Worm (Caenorhabditis elegans) whole organism, L4 larva: ENCODE measurements around the gene T05A10.6.

ENCODE experiments used
- F37D6.2 ChIP-seq: sonication (generic microtip); optimal IDR thresholded peaks from 2 replicates; lab custom pipeline; 2016; ENCODE audit warnings: mild to moderate bottlenecking, missing genetic modification characterization, missing compliant biosample characterization
- F44E2.7 ChIP-seq: fragments of 200-800 bp; sonication (Bioruptor generic); IDR thresholded peaks from 2 replicates; pipeline ENCODE4 v2.1.2; 2022; ENCODE audit warnings: missing genetic modification characterization, missing compliant biosample characterization
- T20F7.1 ChIP-seq: fragments of 200-800 bp; sonication (Bioruptor generic); optimal IDR thresholded peaks from 2 replicates; lab custom pipeline; 2018; ENCODE audit warnings: mild to moderate bottlenecking, missing genetic modification characterization, missing compliant biosample characterization
- Y105C5A.15 ChIP-seq: fragments of 200-800 bp; sonication (Bioruptor generic); IDR thresholded peaks from 2 replicates; pipeline ENCODE4 v1.3.6; 2022; ENCODE audit warnings: missing genetic modification characterization, missing compliant biosample characterization
- Y5F2A.4 ChIP-seq: fragments of 200-800 bp; sonication (Bioruptor generic); optimal IDR thresholded peaks from 2 replicates; lab custom pipeline; 2018; ENCODE audit warnings: mild to moderate bottlenecking, missing genetic modification characterization, missing compliant biosample characterization
- ZK337.2 ChIP-seq: fragments of 200-800 bp; sonication (Bioruptor generic); IDR thresholded peaks from 2 replicates; pipeline ENCODE4 v1.3.6; 2022; ENCODE audit warnings: missing genetic modification reagents, missing genetic modification characterization, missing compliant biosample characterization
- ZK546.5 ChIP-seq, 2 experiments: sonication (generic microtip); optimal IDR thresholded peaks; 2 replicates each; lab custom pipeline; 2017; ENCODE audit warnings: missing biosample characterization in 2 of 2, missing genetic modification characterization in 2 of 2
- aly-2 ChIP-seq: sonication (generic microtip); optimal IDR thresholded peaks from 2 replicates; lab custom pipeline; 2018; ENCODE audit warnings: missing biosample characterization, missing genetic modification characterization
- ama-1 ChIP-seq: fragments of 150-350 bp; optimal IDR thresholded peaks from 2 replicates; lab custom pipeline; 2014; ENCODE audit warnings: inconsistent platforms, mixed read lengths
- arid-1 ChIP-seq: fragments of 200-800 bp; sonication (Bioruptor generic); conservative IDR thresholded peaks from 2 replicates; pipeline ENCODE4 v1.3.6; 2022; ENCODE audit warnings: missing genetic modification reagents, missing genetic modification characterization, missing compliant biosample characterization
- ceh-20 ChIP-seq: fragments of 200-800 bp; sonication (Bioruptor generic); IDR thresholded peaks from 2 replicates; pipeline ENCODE4 v1.3.6; 2022; ENCODE audit warnings: missing genetic modification reagents, missing genetic modification characterization, missing compliant biosample characterization
- ceh-28 ChIP-seq: fragments of 150-350 bp; optimal IDR thresholded peaks from 2 replicates; lab custom pipeline; 2014; ENCODE audit warnings: missing biosample characterization, missing genetic modification reagents, missing genetic modification characterization
- cey-2 ChIP-seq: sonication (generic microtip); optimal IDR thresholded peaks from 3 replicates; lab custom pipeline; 2017; ENCODE audit warnings: missing genetic modification characterization, mild to moderate bottlenecking, missing compliant biosample characterization, antibody characterized with exemption, borderline replicate concordance; ENCODE audit not compliant: insufficient read depth
- dmd-8 ChIP-seq: fragments of 200-800 bp; sonication (Bioruptor generic); IDR thresholded peaks from 2 replicates; pipeline ENCODE4 v1.3.6; 2022; ENCODE audit warnings: missing genetic modification characterization, missing compliant biosample characterization
- dpl-1 ChIP-seq: fragments of 150-350 bp; optimal IDR thresholded peaks from 2 replicates; lab custom pipeline; 2014; ENCODE audit warnings: missing biosample characterization, missing genetic modification reagents, missing genetic modification characterization
- dve-1 ChIP-seq: sonication (generic microtip); optimal IDR thresholded peaks from 2 replicates; lab custom pipeline; 2017; ENCODE audit warnings: antibody characterized with exemption, mild to moderate bottlenecking, missing genetic modification characterization, missing compliant biosample characterization; ENCODE audit not compliant: insufficient read depth
- fkh-10 ChIP-seq: fragments of 150-350 bp; optimal IDR thresholded peaks from 2 replicates; lab custom pipeline; 2014; ENCODE audit warnings: missing biosample characterization, missing genetic modification reagents, missing genetic modification characterization
- gei-8 ChIP-seq: fragments of 200-800 bp; sonication (Bioruptor generic); optimal IDR thresholded peaks from 2 replicates; lab custom pipeline; 2018; ENCODE audit warnings: mild to moderate bottlenecking, missing genetic modification characterization, missing compliant biosample characterization
- jun-1 ChIP-seq: fragments of 150-350 bp; optimal IDR thresholded peaks from 2 replicates; lab custom pipeline; 2014; ENCODE audit warnings: missing biosample characterization, missing genetic modification reagents, missing genetic modification characterization
- lin-13 ChIP-seq: fragments of 150-350 bp; optimal IDR thresholded peaks from 2 replicates; lab custom pipeline; 2014; ENCODE audit warnings: missing biosample characterization, missing genetic modification reagents, missing genetic modification characterization
- lin-29 ChIP-seq: fragments of 200-800 bp; sonication (Bioruptor generic); IDR thresholded peaks from 2 replicates; pipeline ENCODE4 v1.3.6; 2022; ENCODE audit warnings: missing genetic modification reagents, missing genetic modification characterization, missing compliant biosample characterization
- lir-3 ChIP-seq: sonication (generic microtip); optimal IDR thresholded peaks from 2 replicates; lab custom pipeline; 2016; ENCODE audit warnings: mild to moderate bottlenecking, missing genetic modification characterization, missing compliant biosample characterization
- nhr-102 ChIP-seq: sonication (generic microtip); optimal IDR thresholded peaks from 2 replicates; lab custom pipeline; 2016; ENCODE audit warnings: mild to moderate bottlenecking, missing genetic modification characterization, moderate library complexity, missing compliant biosample characterization
- nhr-11 ChIP-seq: fragments of 150-350 bp; optimal IDR thresholded peaks from 2 replicates; lab custom pipeline; 2014; ENCODE audit warnings: missing biosample characterization, missing genetic modification characterization
- nhr-237 ChIP-seq: sonication (generic microtip); optimal IDR thresholded peaks from 2 replicates; lab custom pipeline; 2017; ENCODE audit warnings: missing biosample characterization, missing genetic modification characterization
- nhr-25 ChIP-seq: sonication (generic microtip); optimal IDR thresholded peaks from 2 replicates; lab custom pipeline; 2017; ENCODE audit warnings: missing genetic modification characterization, mild to moderate bottlenecking, missing compliant biosample characterization, antibody characterized with exemption, moderate library complexity, borderline replicate concordance; ENCODE audit not compliant: insufficient read depth
- nhr-48 ChIP-seq: sonication (generic microtip); optimal IDR thresholded peaks from 2 replicates; lab custom pipeline; 2016; ENCODE audit warnings: mild to moderate bottlenecking, missing genetic modification characterization, missing compliant biosample characterization
- nhr-6 ChIP-seq: fragments of 150-350 bp; optimal IDR thresholded peaks from 2 replicates; lab custom pipeline; 2014; ENCODE audit warnings: missing biosample characterization, missing genetic modification characterization
- nhr-77 ChIP-seq: fragments of 150-350 bp; optimal IDR thresholded peaks from 2 replicates; lab custom pipeline; 2014; ENCODE audit warnings: missing biosample characterization, missing genetic modification characterization
- pha-4 ChIP-seq, 2 experiments: fragments of 150-350 bp in 1 of 2; fragments of 200-800 bp in 1 of 2; sonication (Bioruptor generic) in 1 of 2; IDR thresholded peaks in 1 of 2; optimal IDR thresholded peaks in 1 of 2; 2 replicates each; pipeline versions ENCODE4 v1.3.6 to Lab custom; 2014 to 2022; ENCODE audit warnings: missing genetic modification characterization in 2 of 2, missing genetic modification reagents in 2 of 2, missing biosample characterization in 1 of 2, missing compliant biosample characterization in 1 of 2
- pqm-1 ChIP-seq: sonication (generic microtip); optimal IDR thresholded peaks from 2 replicates; lab custom pipeline; 2017; ENCODE audit warnings: missing biosample characterization, missing genetic modification characterization
- sdz-12 ChIP-seq: fragments of 200-800 bp; sonication (Bioruptor generic); optimal IDR thresholded peaks from 2 replicates; lab custom pipeline; 2018; ENCODE audit warnings: mild to moderate bottlenecking, missing genetic modification characterization, missing compliant biosample characterization
- snpc-1.2 ChIP-seq: fragments of 200-800 bp; sonication (Bioruptor generic); IDR thresholded peaks from 2 replicates; pipeline ENCODE4 v1.3.6; 2022; ENCODE audit warnings: missing genetic modification reagents, missing genetic modification characterization, missing compliant biosample characterization
- snpc-4 ChIP-seq: fragments of 150-350 bp; optimal IDR thresholded peaks from 2 replicates; lab custom pipeline; 2014; ENCODE audit warnings: missing biosample characterization, missing genetic modification characterization
- spr-3 ChIP-seq: fragments of 200-800 bp; sonication (Bioruptor generic); optimal IDR thresholded peaks from 2 replicates; lab custom pipeline; 2018; ENCODE audit warnings: mild to moderate bottlenecking, missing genetic modification characterization, missing compliant biosample characterization
- tra-1 ChIP-seq: fragments of 200-800 bp; sonication (Bioruptor generic); IDR thresholded peaks from 2 replicates; pipeline ENCODE4 v1.3.6; 2022; ENCODE audit warnings: missing genetic modification reagents, missing genetic modification characterization, missing compliant biosample characterization
- zip-11 ChIP-seq: fragments of 200-800 bp; sonication (Bioruptor generic); IDR thresholded peaks from 2 replicates; pipeline ENCODE4 v1.3.6; 2022; ENCODE audit warnings: missing genetic modification characterization, missing compliant biosample characterization
- zip-2 ChIP-seq: fragments of 150-350 bp; optimal IDR thresholded peaks from 2 replicates; lab custom pipeline; 2014; ENCODE audit warnings: missing biosample characterization, missing genetic modification characterization

The T05A10.6 gene

DNA sequence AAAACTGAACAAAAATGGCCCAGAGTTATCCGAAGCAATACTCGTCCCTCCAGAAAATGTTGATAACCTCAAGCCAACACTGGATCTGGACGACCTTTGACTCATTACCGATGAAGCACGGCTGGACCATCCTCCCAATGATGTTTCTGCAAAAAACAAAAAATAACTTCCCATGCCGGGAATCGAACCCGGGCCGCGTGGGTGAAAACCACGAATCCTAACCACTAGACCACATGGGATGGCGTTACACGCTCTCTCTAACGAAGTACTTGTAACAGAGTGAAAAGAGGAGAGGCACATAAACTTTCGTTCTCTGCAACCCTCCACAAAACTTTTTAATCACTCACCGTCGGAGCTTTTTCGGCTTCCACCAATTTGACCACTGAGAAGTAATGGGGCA lies 26.6 kb upstream of the T05A10.6 start (continued):
- TF ChIP-seq cey-2 (tag; lab: Kevin White, UChicago) (no peak), zip-2 (no peak), ceh-28 (no peak), sdz-12 (GFP tag; lab: Kevin White, UChicago) (no peak), dve-1 (tag; lab: Kevin White, UChicago) (no peak)

DNA sequence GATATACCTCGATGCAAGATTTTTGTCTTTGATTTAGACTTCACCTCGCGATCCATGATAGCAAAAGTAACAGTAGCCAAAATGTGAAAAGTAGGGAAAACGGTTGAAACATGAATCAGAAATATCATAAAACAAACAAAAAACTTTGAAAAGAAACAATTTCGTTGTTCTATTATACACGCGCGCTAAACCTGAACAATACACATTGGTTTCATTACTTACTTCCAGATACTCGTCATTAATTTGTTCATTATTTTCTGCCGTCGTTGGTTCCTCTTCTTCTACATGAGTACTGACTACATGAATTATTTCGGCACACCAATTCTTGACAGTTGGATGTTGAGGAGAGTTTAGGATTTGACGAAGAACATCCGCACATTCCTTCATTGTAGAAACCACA lies 26.0 kb upstream of the T05A10.6 start, which contains the start of gene F31B12.3:
Gene F31B12.3 (minus strand): TSS at position 101 of the 400 bp plus-strand sequence.
- TF ChIP-seq dve-1 (tag; lab: Kevin White, UChicago) (no peak), nhr-25 (tag; lab: Kevin White, UChicago) (no peak), ceh-20 (GFP tag; lab: Robert Waterston, UW) (no peak), fkh-10 (GFP tag; lab: Kevin White, UChicago) (no peak), arid-1 (GFP tag; lab: Robert Waterston, UW) (no peak), Y5F2A.4 (GFP tag; lab: Kevin White, UChicago) (no peak), sdz-12 (GFP tag; lab: Kevin White, UChicago) (no peak), lir-3 (no peak), ZK337.2 (GFP tag; lab: Robert Waterston, UW) (no peak), nhr-48 (no peak), jun-1 (tag; lab: Kevin White, UChicago) (no peak), lin-13 (no peak), spr-3 (GFP tag; lab: Kevin White, UChicago) (no peak), zip-11 (GFP tag; lab: Robert Waterston, UW) (no peak), aly-2 (no peak)

DNA sequence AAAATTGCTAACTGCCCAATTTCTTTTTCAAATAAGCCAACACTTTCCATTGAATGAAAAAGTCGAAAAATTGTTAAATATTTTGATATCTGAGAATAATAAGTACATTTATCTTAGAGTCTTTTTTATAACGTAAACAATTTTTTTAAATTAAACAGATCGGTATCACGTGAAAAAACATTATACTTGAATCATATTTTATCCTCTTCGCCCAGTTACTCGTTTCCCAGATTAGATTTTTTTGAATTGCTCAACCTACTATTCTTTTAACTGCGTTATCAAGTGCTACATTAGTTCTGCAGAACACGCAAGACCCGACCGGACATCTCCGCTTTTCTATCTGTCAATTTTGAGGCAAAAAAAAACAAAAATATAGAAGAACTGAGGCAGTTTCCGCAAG lies 9.9 kb upstream of the T05A10.6 start, which contains the start of gene F31B12.4:
Gene F31B12.4 (plus strand): TSS at position 301 of the 400 bp plus-strand sequence.
- TF ChIP-seq pha-4 (GFP tag; IDR thresholded peaks at IDR 0.05; lab: Robert Waterston, UW) (no peak), pha-4 (tag; optimal IDR thresholded peaks at IDR 0.05; lab: Kevin White, UChicago) (no peak), dpl-1 (GFP tag; lab: Kevin White, UChicago) (no peak), nhr-6 (tag; lab: Kevin White, UChicago) (no peak), snpc-4 (tag; lab: Kevin White, UChicago) (no peak), ama-1 (no peak), zip-11 (GFP tag; lab: Robert Waterston, UW) (no peak), gei-8 (no peak), Y105C5A.15 (GFP tag; lab: Robert Waterston, UW) (no peak), jun-1 (tag; lab: Kevin White, UChicago) (no peak), nhr-102 (tag; lab: Kevin White, UChicago) (no peak)
- TF ChIP-seq, all 104 proteins: peak for 0

ce11 chrX:10792435-10792834 lies 2.1 kb downstream of the T05A10.6 start, which contains the start of gene vap-2:
Gene vap-2, minus strand, starts transcription at chrX:10792535.
- TF ChIP-seq T20F7.1 (no peak), ama-1 (no peak), dmd-8 (GFP tag; lab: Robert Waterston, UW) (no peak)

DNA sequence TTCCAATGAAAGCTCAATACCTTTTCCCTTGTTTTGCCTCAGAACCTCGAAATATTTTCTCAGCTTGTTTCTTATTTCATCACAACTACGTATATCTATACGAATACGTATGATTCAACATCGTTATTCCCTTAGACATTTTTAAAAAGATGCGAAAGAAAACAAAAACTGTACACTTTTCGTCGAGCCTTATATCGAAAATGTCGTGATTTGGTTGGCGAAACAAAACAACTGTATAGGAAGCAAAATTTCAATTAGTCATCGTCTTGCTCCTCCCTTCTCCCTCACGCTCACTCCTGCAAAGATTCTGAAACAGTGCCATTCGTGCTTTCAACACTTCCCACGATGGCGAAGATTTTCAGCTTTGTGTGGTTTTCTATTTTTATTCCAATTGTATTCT lies 7.3 kb downstream of the T05A10.6 start, which contains the start of gene ttr-14:
Gene ttr-14 (plus strand): TSS at position 301 of the 400 bp plus-strand sequence.
- TF ChIP-seq nhr-237 (tag; lab: Kevin White, UChicago) (no peak), pqm-1 (tag; lab: Kevin White, UChicago) (no peak), nhr-11 (no peak), nhr-25 (tag; lab: Kevin White, UChicago) (no peak), F44E2.7 (GFP tag; lab: Robert Waterston, UW) (no peak), lin-29 (GFP tag; lab: Robert Waterston, UW) (no peak), nhr-6 (tag; lab: Kevin White, UChicago) (no peak), ZK546.5 (tag; optimal IDR thresholded peaks at IDR 0.05; lab: Kevin White, UChicago) (no peak), snpc-4 (tag; lab: Kevin White, UChicago) (no peak), tra-1 (GFP tag; lab: Robert Waterston, UW) (no peak), jun-1 (tag; lab: Kevin White, UChicago) (no peak), zip-11 (GFP tag; lab: Robert Waterston, UW) (no peak), F37D6.2 (tag; lab: Kevin White, UChicago) (no peak), snpc-1.2 (no peak), dmd-8 (GFP tag; lab: Robert Waterston, UW) (no peak), ama-1 (no peak), nhr-77 (tag; lab: Kevin White, UChicago) (no peak)
